Worm (Caenorhabditis elegans): ENCODE data around the gene F44E7.7.

F44E7.7 gene

DNA sequence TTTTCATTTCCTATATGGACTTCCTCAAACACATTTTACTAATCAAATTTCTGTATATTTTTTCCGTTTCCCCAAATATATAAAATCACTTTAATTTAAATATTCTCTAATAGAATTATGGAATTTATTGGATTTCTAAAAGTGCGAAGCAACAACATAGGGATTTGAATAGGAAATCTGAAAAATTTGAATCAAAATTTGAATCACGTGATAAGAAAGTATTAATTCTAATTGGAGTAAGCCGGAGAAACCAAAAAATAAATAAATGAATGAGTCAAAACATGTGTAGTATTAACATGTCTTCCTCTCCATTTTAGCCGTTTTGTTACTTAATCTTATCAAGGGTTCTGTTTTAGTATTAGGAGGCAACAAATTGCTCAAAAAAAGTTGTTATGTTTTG lies 44.0 kb downstream of the F44E7.7 start:
- TF ChIP-seq M03D4.4 (tag; optimal IDR thresholded peaks at IDR 0.05) = no peak
- no peak for TF ChIP-seq drap-1 (GFP tag; optimal IDR thresholded peaks at IDR 0.05)
- no peak for TF ChIP-seq nhr-76 (tag; optimal IDR thresholded peaks at IDR 0.05)
- TF ChIP-seq nhr-28 (tag; optimal IDR thresholded peaks at IDR 0.05) = no peak
- no peak for TF ChIP-seq lsy-2 (tag; optimal IDR thresholded peaks at IDR 0.05)
- no peak for TF ChIP-seq sem-2 (GFP tag; optimal IDR thresholded peaks at IDR 0.05)
- no peak for TF ChIP-seq lin-13 (tag; optimal IDR thresholded peaks at IDR 0.05)
- no peak for TF ChIP-seq ztf-11 (tag; optimal IDR thresholded peaks at IDR 0.05)
- no peak for TF ChIP-seq bed-3 (GFP tag; optimal IDR thresholded peaks at IDR 0.05)
- no peak for TF ChIP-seq lin-32 (GFP tag; optimal IDR thresholded peaks at IDR 0.05)
- no peak for TF ChIP-seq ceh-83 (GFP tag; optimal IDR thresholded peaks at IDR 0.05)
- no peak for TF ChIP-seq mls-2 (tag; optimal IDR thresholded peaks at IDR 0.05)
- TF ChIP-seq tbx-8 (GFP tag; optimal IDR thresholded peaks at IDR 0.05) = no peak
- no peak for TF ChIP-seq unc-39 (tag; optimal IDR thresholded peaks at IDR 0.05)
- TF ChIP-seq flh-1 (GFP tag; optimal IDR thresholded peaks at IDR 0.05) = no peak
- TF ChIP-seq cnd-1 (tag; optimal IDR thresholded peaks at IDR 0.05) = no peak
- TF ChIP-seq elt-3 (tag; optimal IDR thresholded peaks at IDR 0.05) = no peak
- TF ChIP-seq unc-120 (tag; optimal IDR thresholded peaks at IDR 0.05; ENCODE audit: poor library complexity, severe bottlenecking) = no peak

DNA sequence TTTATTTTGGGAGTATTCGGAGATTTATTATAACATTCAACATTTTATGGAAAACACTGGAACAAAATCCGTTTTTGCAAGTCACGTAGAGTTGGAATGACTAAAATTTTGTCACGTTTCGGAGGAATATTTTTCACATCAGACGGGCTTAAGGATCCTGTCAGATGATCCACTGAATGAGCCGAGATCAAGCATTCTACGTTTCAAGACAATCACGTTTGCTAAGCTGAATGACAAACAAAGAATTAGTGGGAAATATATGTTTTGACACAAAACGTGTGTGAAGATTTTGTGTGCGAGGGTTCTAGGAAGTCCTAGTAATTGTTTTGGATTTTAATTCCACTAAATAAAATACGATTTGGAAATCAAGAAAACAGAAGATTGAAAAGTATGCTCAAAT lies 45.8 kb downstream of the F44E7.7 start:
- TF ChIP-seq nhr-12 (tag; optimal IDR thresholded peaks at IDR 0.05) = no peak
- no peak for TF ChIP-seq nhr-237 (tag; optimal IDR thresholded peaks at IDR 0.05)
- no peak for TF ChIP-seq sem-2 (GFP tag; optimal IDR thresholded peaks at IDR 0.05)

DNA sequence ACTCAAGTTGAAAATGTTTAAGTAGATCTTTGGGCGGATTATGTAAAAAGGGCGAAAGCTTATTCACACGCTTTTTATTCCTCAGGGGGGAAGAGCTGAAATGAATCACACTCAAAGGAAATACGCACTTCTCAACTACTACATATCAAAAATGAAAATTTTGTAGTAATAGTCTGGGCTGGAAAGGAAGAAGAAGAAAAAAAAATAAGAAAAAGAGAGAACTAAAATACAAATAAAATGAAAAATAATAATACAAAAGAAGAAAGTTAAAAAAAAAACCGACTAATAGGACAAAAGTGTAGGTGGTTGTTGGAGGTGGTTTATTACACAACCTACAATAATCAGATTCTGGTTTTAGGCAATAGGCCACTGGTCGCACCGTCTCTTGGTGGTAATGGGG lies 49.2 kb downstream of the F44E7.7 start, which contains the start of gene K09H11.6:
Gene K09H11.6, minus strand, starts transcription at position 101 of the 400 bp plus-strand sequence.
- TF ChIP-seq nhr-76 (tag; optimal IDR thresholded peaks at IDR 0.05) = no peak
- TF ChIP-seq blmp-1 (tag; optimal IDR thresholded peaks at IDR 0.05) = no peak
- no peak for TF ChIP-seq mls-2 (tag; optimal IDR thresholded peaks at IDR 0.05)
- no peak for TF ChIP-seq bed-3 (GFP tag; optimal IDR thresholded peaks at IDR 0.05)
- no peak for TF ChIP-seq snpc-4 (tag; optimal IDR thresholded peaks at IDR 0.05)
- no peak for TF ChIP-seq ceh-43 (GFP tag; optimal IDR thresholded peaks at IDR 0.05)
- TF ChIP-seq ceh-39 (tag; optimal IDR thresholded peaks at IDR 0.05) = no peak
